Worm (Caenorhabditis elegans) whole organism, young adult: Measurements from ENCODE around the gene F44D12.10.

Experiments
- B0019.2 ChIP-seq: fragments of 200-800 bp; sonication (Bioruptor generic); conservative IDR thresholded peaks from 2 replicates; pipeline ENCODE4 v1.3.6; 2022; ENCODE audit warnings: missing genetic modification reagents, missing genetic modification characterization, missing compliant biosample characterization
- C17E4.6 ChIP-seq: fragments of 200-800 bp; sonication (Bioruptor generic); IDR thresholded peaks from 2 replicates; pipeline ENCODE4 v1.3.6; 2022; ENCODE audit warnings: missing genetic modification reagents, missing genetic modification characterization, missing compliant biosample characterization
- D2030.7 ChIP-seq: fragments of 200-800 bp; sonication (Bioruptor generic); IDR thresholded peaks from 2 replicates; pipeline ENCODE4 v1.3.6; 2022; ENCODE audit warnings: missing genetic modification reagents, missing genetic modification characterization, missing compliant biosample characterization
- F23B12.7 ChIP-seq: sonication (generic microtip); optimal IDR thresholded peaks from 2 replicates; lab custom pipeline; 2017; ENCODE audit warnings: missing genetic modification characterization, mild to moderate bottlenecking, missing compliant biosample characterization, antibody characterized with exemption, moderate library complexity; ENCODE audit not compliant: insufficient read depth
- T26A5.8 ChIP-seq: sonication (generic microtip); optimal IDR thresholded peaks from 2 replicates; lab custom pipeline; 2016; ENCODE audit warnings: missing genetic modification characterization, missing compliant biosample characterization
- Y56A3A.18 ChIP-seq: fragments of 200-800 bp; sonication (Bioruptor generic); IDR thresholded peaks from 2 replicates; pipeline ENCODE4 v1.3.6; 2022; ENCODE audit warnings: missing genetic modification reagents, missing genetic modification characterization, missing compliant biosample characterization
- Y79H2A.3 ChIP-seq: fragments of 200-800 bp; sonication (Bioruptor generic); conservative IDR thresholded peaks from 2 replicates; pipeline ENCODE4 v1.3.6; 2022; ENCODE audit warnings: missing genetic modification reagents, missing genetic modification characterization, missing compliant biosample characterization
- Y95B8A.8 ChIP-seq: fragments of 200-800 bp; sonication (Bioruptor generic); IDR thresholded peaks from 2 replicates; pipeline ENCODE4 v1.3.6; 2022; ENCODE audit warnings: missing genetic modification reagents, missing genetic modification characterization, missing compliant biosample characterization
- akir-1 ChIP-seq: fragments of 200-800 bp; sonication (Bioruptor generic); optimal IDR thresholded peaks from 2 replicates; lab custom pipeline; 2018; ENCODE audit warnings: mild to moderate bottlenecking, missing genetic modification characterization, moderate library complexity, missing compliant biosample characterization
- bed-2 ChIP-seq: fragments of 200-800 bp; sonication (Bioruptor generic); IDR thresholded peaks from 2 replicates; pipeline ENCODE4 v1.3.6; 2022; ENCODE audit warnings: missing genetic modification reagents, missing genetic modification characterization, missing compliant biosample characterization
- cebp-1 ChIP-seq, 2 experiments: fragments of 200-800 bp in 1 of 2; sonication (Bioruptor generic) in 1 of 2; sonication (generic microtip) in 1 of 2; IDR thresholded peaks in 1 of 2; optimal IDR thresholded peaks in 1 of 2; 2 replicates each; pipeline versions ENCODE4 v1.3.6 to Lab custom; 2017 to 2022; ENCODE audit warnings: missing compliant biosample characterization in 2 of 2, missing genetic modification characterization in 2 of 2, mild to moderate bottlenecking in 1 of 2, missing genetic modification reagents in 1 of 2, moderate library complexity in 1 of 2
- dpff-1 ChIP-seq: sonication (generic microtip); optimal IDR thresholded peaks from 2 replicates; lab custom pipeline; 2017; ENCODE audit warnings: mild to moderate bottlenecking, missing genetic modification characterization, missing compliant biosample characterization
- egl-18 ChIP-seq: fragments of 200-800 bp; sonication (Bioruptor generic); IDR thresholded peaks from 2 replicates; pipeline ENCODE4 v1.3.6; 2022; ENCODE audit warnings: missing genetic modification reagents, missing genetic modification characterization, missing compliant biosample characterization
- hlh-26 ChIP-seq: fragments of 200-800 bp; sonication (Bioruptor generic); conservative IDR thresholded peaks from 2 replicates; pipeline ENCODE4 v1.3.6; 2022; ENCODE audit warnings: missing genetic modification reagents, missing genetic modification characterization, missing compliant biosample characterization
- hmg-1.2 ChIP-seq: fragments of 200-800 bp; sonication (Bioruptor generic); IDR thresholded peaks from 2 replicates; pipeline ENCODE4 v1.3.6; 2022; ENCODE audit warnings: missing genetic modification reagents, missing genetic modification characterization, missing compliant biosample characterization
- hsf-1 ChIP-seq: fragments of 200-800 bp; sonication (Bioruptor generic); IDR thresholded peaks from 2 replicates; pipeline ENCODE4 v1.3.6; 2022; ENCODE audit warnings: missing genetic modification reagents, missing genetic modification characterization, missing compliant biosample characterization
- lir-1 ChIP-seq: fragments of 200-800 bp; sonication (Bioruptor generic); conservative IDR thresholded peaks from 2 replicates; pipeline ENCODE4 v1.3.6; 2022; ENCODE audit warnings: missing genetic modification reagents, missing genetic modification characterization, missing compliant biosample characterization
- lsl-1 ChIP-seq: fragments of 200-800 bp; sonication (Bioruptor generic); optimal IDR thresholded peaks from 2 replicates; lab custom pipeline; 2018; ENCODE audit warnings: mild to moderate bottlenecking, missing genetic modification characterization, moderate library complexity, missing compliant biosample characterization
- mcd-1 ChIP-seq: fragments of 200-800 bp; sonication (Bioruptor generic); IDR thresholded peaks from 2 replicates; pipeline ENCODE4 v1.3.6; 2022; ENCODE audit warnings: missing genetic modification reagents, missing genetic modification characterization, missing compliant biosample characterization
- mxl-1 ChIP-seq: sonication (generic microtip); optimal IDR thresholded peaks from 2 replicates; lab custom pipeline; 2016; ENCODE audit warnings: missing genetic modification characterization, missing compliant biosample characterization
- nhr-120 ChIP-seq: fragments of 200-800 bp; sonication (Bioruptor generic); IDR thresholded peaks from 2 replicates; pipeline ENCODE4 v1.3.6; 2022; ENCODE audit warnings: missing genetic modification characterization, missing compliant biosample characterization
- nhr-179 ChIP-seq: sonication (generic microtip); optimal IDR thresholded peaks from 2 replicates; lab custom pipeline; 2016; ENCODE audit warnings: mild to moderate bottlenecking, missing genetic modification characterization, missing compliant biosample characterization
- nhr-80 ChIP-seq: sonication (generic microtip); optimal IDR thresholded peaks from 2 replicates; lab custom pipeline; 2016; ENCODE audit warnings: missing genetic modification characterization, missing compliant biosample characterization
- pha-4 ChIP-seq: fragments of 150-350 bp; sonication (generic microtip); optimal IDR thresholded peaks from 2 replicates; lab custom pipeline; 2014; ENCODE audit warnings: missing biosample characterization, missing genetic modification reagents, missing genetic modification characterization
- rcor-1 ChIP-seq: fragments of 200-800 bp; sonication (Bioruptor generic); IDR thresholded peaks from 2 replicates; pipeline ENCODE4 v1.3.6; 2022; ENCODE audit warnings: missing genetic modification reagents, missing genetic modification characterization, missing compliant biosample characterization
- rec-8 ChIP-seq, 2 experiments: sonication (generic microtip); optimal IDR thresholded peaks; 2 replicates each; lab custom pipeline; 2016; ENCODE audit warnings: mild to moderate bottlenecking in 2 of 2, missing genetic modification characterization in 2 of 2, missing genetic modification reagents in 2 of 2, missing genotype in 2 of 2, missing biosample characterization in 1 of 2, missing compliant biosample characterization in 1 of 2, moderate library complexity in 1 of 2
- sdz-38 ChIP-seq: sonication (generic microtip); optimal IDR thresholded peaks from 2 replicates; lab custom pipeline; 2016; ENCODE audit warnings: missing genotype, missing genetic modification characterization, missing compliant biosample characterization
- snpc-4 ChIP-seq, 5 experiments: fragments of 150-350 bp in 1 of 5; sonication (generic microtip) in 4 of 5; optimal IDR thresholded peaks; 2 replicates each; lab custom pipeline; 2014 to 2018; ENCODE audit warnings: missing genetic modification characterization in 5 of 5, missing biosample characterization in 3 of 5, antibody characterized with exemption in 2 of 5, mild to moderate bottlenecking in 2 of 5, missing compliant biosample characterization in 2 of 5, missing genotype in 2 of 5, moderate library complexity in 2 of 5, missing genetic modification reagents in 1 of 5
- sptf-2 ChIP-seq: fragments of 200-800 bp; sonication (Bioruptor generic); optimal IDR thresholded peaks from 2 replicates; lab custom pipeline; 2018; ENCODE audit warnings: mild to moderate bottlenecking, missing genetic modification characterization, missing compliant biosample characterization
- unc-130 ChIP-seq: sonication (generic microtip); optimal IDR thresholded peaks from 2 replicates; lab custom pipeline; 2016; ENCODE audit warnings: missing genetic modification reagents, missing genetic modification characterization, missing compliant biosample characterization
- xnd-1 ChIP-seq: sonication (generic microtip); optimal IDR thresholded peaks from 2 replicates; lab custom pipeline; 2016; ENCODE audit warnings: missing genotype, missing genetic modification reagents, missing genetic modification characterization, missing compliant biosample characterization
- zfh-2 ChIP-seq: fragments of 200-800 bp; sonication (Bioruptor generic); conservative IDR thresholded peaks from 2 replicates; pipeline ENCODE4 v1.3.6; 2022; ENCODE audit warnings: missing genetic modification reagents, missing genetic modification characterization, missing compliant biosample characterization

Gene F44D12.10

DNA sequence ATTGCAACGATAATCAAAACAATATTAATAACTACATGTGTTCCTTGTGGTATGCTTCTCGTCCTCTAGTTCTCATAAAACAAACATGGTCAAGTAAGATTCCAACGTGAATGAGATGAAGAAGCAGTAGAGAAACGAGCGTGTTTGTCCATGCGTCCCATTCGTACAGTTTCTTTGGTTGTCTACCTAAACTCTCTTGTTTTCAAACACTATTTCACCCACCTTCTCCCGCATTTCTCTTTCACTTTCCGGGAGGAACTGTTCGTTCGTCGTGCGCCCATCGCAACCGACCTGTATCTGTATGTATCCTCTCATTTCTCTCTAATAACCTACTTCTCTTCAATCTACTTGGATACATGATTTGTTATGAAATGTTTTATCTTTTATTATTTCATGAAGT lies 29.1 kb downstream of the F44D12.10 start:
- TF ChIP-seq nhr-80 (tag; lab: Kevin White, UChicago): peak; percentile 26
- TF ChIP-seq Y79H2A.3 (GFP tag; lab: Robert Waterston, UW): no peak
- no peak for TF ChIP-seq lir-1
- TF ChIP-seq bed-2 (GFP tag; lab: Robert Waterston, UW): no peak
- no peak for TF ChIP-seq nhr-179 (tag; lab: Kevin White, UChicago)
- TF ChIP-seq unc-130 (GFP tag; lab: Kevin White, UChicago): no peak
- no peak for TF ChIP-seq xnd-1 (tag; lab: Kevin White, UChicago)
- TF ChIP-seq hmg-1.2: peak; percentile 54; the same call in 1 of the 2 replicates
- TF ChIP-seq egl-18 (GFP tag; lab: Robert Waterston, UW): no peak

ce11 chrIV:10006792-10007191 lies 30.1 kb downstream of the F44D12.10 start, which contains the start of gene C47E12.13:
Gene C47E12.13 (minus strand): TSS chrIV:10006892.
- TF ChIP-seq Y56A3A.18 (GFP tag; lab: Robert Waterston, UW) (no peak), F23B12.7 (no peak), zfh-2 (GFP tag; lab: Robert Waterston, UW) (no peak), B0019.2 (GFP tag; lab: Robert Waterston, UW) (no peak), dpff-1 (tag; lab: Kevin White, UChicago) (no peak), hsf-1 (no peak), hlh-26 (GFP tag; lab: Robert Waterston, UW) (no peak), rec-8 (tag; optimal IDR thresholded peaks at IDR 0.05; lab: Kevin White, UChicago) (no peak), T26A5.8 (tag; lab: Kevin White, UChicago) (no peak), rcor-1 (GFP tag; lab: Robert Waterston, UW) (no peak), sdz-38 (tag; lab: Kevin White, UChicago) (no peak), Y95B8A.8 (no peak), C17E4.6 (GFP tag; lab: Robert Waterston, UW) (no peak), pha-4 (tag; lab: Kevin White, UChicago) (no peak), sptf-2 (GFP tag; lab: Kevin White, UChicago) (no peak), akir-1 (GFP tag; lab: Kevin White, UChicago) (no peak), bed-2 (GFP tag; lab: Robert Waterston, UW) (no peak), nhr-120 (GFP tag; lab: Robert Waterston, UW) (no peak), mcd-1 (no peak)

DNA sequence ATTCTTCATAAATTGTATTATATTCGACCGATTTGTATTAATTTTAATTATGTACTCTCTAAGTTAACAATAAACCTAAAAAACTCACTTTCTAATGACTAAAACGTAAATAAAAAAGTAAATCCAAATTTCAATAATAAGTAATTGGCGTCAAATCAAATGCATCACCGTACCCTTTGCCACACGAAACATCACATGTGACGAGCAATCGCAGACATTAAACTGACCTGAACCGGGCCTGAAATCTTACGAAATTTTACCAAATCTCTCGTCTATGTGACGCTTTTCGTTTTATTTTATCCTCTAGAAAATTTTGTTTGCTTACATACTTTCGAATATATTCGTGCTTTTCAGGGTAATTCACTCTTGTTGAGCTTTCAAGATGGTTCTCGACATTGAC lies 33.5 kb downstream of the F44D12.10 start, which contains the start of the genes C47E12.2 and sars-1:
TSS of gene C47E12.2 (minus strand) at position 131 of the 400 bp plus-strand sequence.
TSS of gene sars-1 (plus strand) at position 355 of the 400 bp plus-strand sequence.
- TF ChIP-seq snpc-4 (GFP tag; optimal IDR thresholded peaks at IDR 0.05; lab: Kevin White, UChicago) (no peak), snpc-4 (tag; optimal IDR thresholded peaks at IDR 0.05; lab: Kevin White, UChicago) (peak in 1 of 4 experiments; percentile 16), cebp-1 (GFP tag; IDR thresholded peaks at IDR 0.05; lab: Robert Waterston, UW) (no peak; the same call in 1 of the 2 replicates), cebp-1 (tag; optimal IDR thresholded peaks at IDR 0.05; lab: Kevin White, UChicago) (peak; percentile 73), D2030.7 (no peak), lsl-1 (GFP tag; lab: Kevin White, UChicago) (peak; percentile 51)

DNA sequence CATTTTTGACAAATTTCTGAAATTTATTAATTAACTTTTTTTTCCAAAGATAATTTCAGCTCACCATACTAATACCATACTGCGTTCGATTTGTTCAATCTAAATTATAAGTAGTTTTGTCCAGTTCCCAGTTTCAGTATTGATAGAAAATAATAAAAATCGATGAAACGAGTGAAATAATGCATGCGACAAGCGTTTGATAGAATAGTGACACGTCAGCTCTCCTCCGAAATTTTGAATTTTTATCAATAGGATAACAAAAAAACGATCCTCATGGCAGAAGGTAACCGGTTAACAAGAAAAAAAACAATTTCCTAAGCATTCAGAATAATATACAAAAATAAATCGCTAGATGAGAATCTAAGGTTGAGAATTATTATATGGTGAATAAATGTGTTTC lies 35.1 kb downstream of the F44D12.10 start, which contains the start of gene C47E12.3:
TSS of gene C47E12.3 (minus strand) at position 101 of the 400 bp plus-strand sequence.
- TF ChIP-seq mxl-1 (tag; lab: Kevin White, UChicago): no peak
